ENCODE assay signal across 1 fruit fly cellular context in the genomic region with DNA sequence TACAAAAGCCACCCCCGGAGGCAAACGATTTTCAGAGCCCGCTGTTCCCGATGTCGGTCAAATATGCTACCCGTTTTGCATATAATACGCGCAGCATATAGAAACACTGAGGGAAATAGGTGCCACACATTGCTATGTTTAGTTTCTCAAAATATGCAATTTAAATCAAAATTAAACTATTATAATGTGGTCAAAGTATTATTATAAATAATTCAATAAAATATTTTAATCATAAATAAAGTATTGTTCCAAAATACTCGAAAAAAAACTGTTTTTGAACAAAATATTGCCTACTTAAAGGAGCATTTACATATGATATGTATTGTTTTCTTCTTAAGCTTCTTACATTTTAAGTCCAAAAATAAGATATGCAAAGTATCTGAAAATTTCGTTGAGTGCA.
TF ChIP-seq lines count a peak whose summit lies in the region.

No protein-coding gene starts in this region.

TF ChIP-seq in whole organism, embryonic, 481 proteins besides CTCF, POLR2A, EP300 and RAD21 (continued from another document and continues in another):
- TF ChIP-seq Chrac-16 (GFP tag; optimal IDR thresholded peaks at IDR 0.05; lab: Kevin White, UChicago): peak; percentile 18
- TF ChIP-seq CG6175 (GFP tag; IDR thresholded peaks at IDR 0.05; lab: Robert Waterston, UW): no peak
- no peak for TF ChIP-seq gro (GFP tag; optimal IDR thresholded peaks at IDR 0.05; lab: Kevin White, UChicago)
- no peak for TF ChIP-seq crp (GFP tag; optimal IDR thresholded peaks at IDR 0.05; lab: Kevin White, UChicago)
- TF ChIP-seq B-H2 (GFP tag; optimal IDR thresholded peaks at IDR 0.05; lab: Kevin White, UChicago): no peak
- no peak for TF ChIP-seq salm (tag; optimal IDR thresholded peaks at IDR 0.05; lab: Kevin White, UChicago)
- no peak for TF ChIP-seq crol (GFP tag; IDR thresholded peaks at IDR 0.05; lab: Robert Waterston, UW)
- no peak for TF ChIP-seq usp (GFP tag; optimal IDR thresholded peaks at IDR 0.05; lab: Kevin White, UChicago)
- 0 out of 2 replicates have a peak, but pooled peaks have one; percentile 20 for TF ChIP-seq H2.0 (GFP tag; IDR thresholded peaks at IDR 0.05; lab: Robert Waterston, UW)
- TF ChIP-seq run (tag; optimal IDR thresholded peaks at IDR 0.05; lab: Kevin White, UChicago): peak; percentile 5
- peak; percentile 26 for TF ChIP-seq CG30403 (GFP tag; optimal IDR thresholded peaks at IDR 0.05; lab: Kevin White, UChicago)
- TF ChIP-seq CG4730 (GFP tag; IDR thresholded peaks at IDR 0.05; lab: Robert Waterston, UW): no peak
- 0 out of 2 replicates have a peak, but pooled peaks have one; percentile 26 for TF ChIP-seq CG32772 (GFP tag; IDR thresholded peaks at IDR 0.05; lab: Robert Waterston, UW)
- TF ChIP-seq CoRest (tag; optimal IDR thresholded peaks at IDR 0.05; lab: Kevin White, UChicago): peak; percentile 78
- peak; percentile 72 for TF ChIP-seq Sox100B (GFP tag; optimal IDR thresholded peaks at IDR 0.05; lab: Kevin White, UChicago)
- no peak for TF ChIP-seq CG14860 (GFP tag; IDR thresholded peaks at IDR 0.05; lab: Robert Waterston, UW; ENCODE audit: partially characterized antibody)
- peak; percentile 45 for TF ChIP-seq az2 (GFP tag; optimal IDR thresholded peaks at IDR 0.05; lab: Kevin White, UChicago)
- TF ChIP-seq CG10274 (GFP tag; optimal IDR thresholded peaks at IDR 0.05; lab: Kevin White, UChicago): no peak
- no peak for TF ChIP-seq CG3407 (GFP tag; optimal IDR thresholded peaks at IDR 0.05; lab: Kevin White, UChicago)
- no peak for TF ChIP-seq CG8089 (GFP tag; optimal IDR thresholded peaks at IDR 0.05; lab: Kevin White, UChicago)
- TF ChIP-seq CG1233 (GFP tag; optimal IDR thresholded peaks at IDR 0.05; lab: Kevin White, UChicago): no peak
- no peak for TF ChIP-seq pho (GFP tag; optimal IDR thresholded peaks at IDR 0.05; lab: Kevin White, UChicago)
- TF ChIP-seq pb (GFP tag; optimal IDR thresholded peaks at IDR 0.05; lab: Kevin White, UChicago): no peak
- TF ChIP-seq Nf-YC (tag; optimal IDR thresholded peaks at IDR 0.05; lab: Kevin White, UChicago): peak; percentile 7
- TF ChIP-seq Hmx (GFP tag; optimal IDR thresholded peaks at IDR 0.05; lab: Kevin White, UChicago): no peak
- TF ChIP-seq ssp (GFP tag; IDR thresholded peaks at IDR 0.05; lab: Robert Waterston, UW): no peak
- no peak for TF ChIP-seq ranshi (GFP tag; IDR thresholded peaks at IDR 0.05; lab: Robert Waterston, UW)
- no peak for TF ChIP-seq CG1647 (GFP tag; optimal IDR thresholded peaks at IDR 0.05; lab: Kevin White, UChicago)
- TF ChIP-seq sug (tag; optimal IDR thresholded peaks at IDR 0.05; lab: Kevin White, UChicago): no peak
- TF ChIP-seq HLHmδ (GFP tag; optimal IDR thresholded peaks at IDR 0.05; lab: Kevin White, UChicago): no peak
- no peak for TF ChIP-seq Poxn (GFP tag; IDR thresholded peaks at IDR 0.05; lab: Robert Waterston, UW)
- TF ChIP-seq NFAT (GFP tag; IDR thresholded peaks at IDR 0.05; lab: Robert Waterston, UW): no peak
- TF ChIP-seq knrl (GFP tag; IDR thresholded peaks at IDR 0.05; lab: Robert Waterston, UW; ENCODE audit: partially characterized antibody): no peak
- TF ChIP-seq otp (GFP tag; IDR thresholded peaks at IDR 0.05; lab: Robert Waterston, UW): no peak
- TF ChIP-seq Drgx (GFP tag; IDR thresholded peaks at IDR 0.05; lab: Robert Waterston, UW): no peak
- peak; percentile 47; the same call in 1 of the 2 replicates for TF ChIP-seq sisA (GFP tag; IDR thresholded peaks at IDR 0.05; lab: Robert Waterston, UW)
- no peak for TF ChIP-seq Oaz (GFP tag; IDR thresholded peaks at IDR 0.05; lab: Robert Waterston, UW)
- TF ChIP-seq hth (optimal IDR thresholded peaks at IDR 0.05; lab: Kevin White, UChicago): no peak
- no peak for TF ChIP-seq Bdp1 (GFP tag; optimal IDR thresholded peaks at IDR 0.05; lab: Kevin White, UChicago)
- 0 out of 2 replicates have a peak, but pooled peaks have one; percentile 8 for TF ChIP-seq CG9215 (GFP tag; IDR thresholded peaks at IDR 0.05; lab: Robert Waterston, UW)
- TF ChIP-seq Sry-δ (GFP tag; optimal IDR thresholded peaks at IDR 0.05; lab: Kevin White, UChicago): no peak
- no peak for TF ChIP-seq CG1602 (GFP tag; optimal IDR thresholded peaks at IDR 0.05; lab: Kevin White, UChicago)
- peak; percentile 73 for TF ChIP-seq phol (tag; optimal IDR thresholded peaks at IDR 0.05; lab: Kevin White, UChicago)
- TF ChIP-seq ci (GFP tag; IDR thresholded peaks at IDR 0.05; lab: Robert Waterston, UW): no peak
- no peak for TF ChIP-seq hbn (GFP tag; IDR thresholded peaks at IDR 0.05; lab: Robert Waterston, UW; ENCODE audit: partially characterized antibody)
- no peak for TF ChIP-seq Dref (GFP tag; IDR thresholded peaks at IDR 0.05; lab: Robert Waterston, UW)
- no peak for TF ChIP-seq MBD-R2 (GFP tag; IDR thresholded peaks at IDR 0.05; lab: Robert Waterston, UW)
- no peak for TF ChIP-seq pzg (GFP tag; optimal IDR thresholded peaks at IDR 0.05; lab: Kevin White, UChicago)
- peak; percentile 36 for TF ChIP-seq CG4424 (GFP tag; optimal IDR thresholded peaks at IDR 0.05; lab: Kevin White, UChicago)
- TF ChIP-seq NC2α (GFP tag; optimal IDR thresholded peaks at IDR 0.05; lab: Kevin White, UChicago): no peak
- TF ChIP-seq wek (GFP tag; optimal IDR thresholded peaks at IDR 0.05; lab: Kevin White, UChicago): no peak
- peak; percentile 58; the same call in 1 of the 2 replicates for TF ChIP-seq E2f1 (GFP tag; IDR thresholded peaks at IDR 0.05; lab: Robert Waterston, UW)
- peak; percentile 41 for TF ChIP-seq Asciz (GFP tag; optimal IDR thresholded peaks at IDR 0.05; lab: Kevin White, UChicago)
- TF ChIP-seq CG15479 (GFP tag; optimal IDR thresholded peaks at IDR 0.05; lab: Kevin White, UChicago): no peak
- no peak for TF ChIP-seq Jarid2 (GFP tag; optimal IDR thresholded peaks at IDR 0.05; lab: Kevin White, UChicago)
- TF ChIP-seq trh (GFP tag; optimal IDR thresholded peaks at IDR 0.05; lab: Kevin White, UChicago): no peak
- TF ChIP-seq crc (GFP tag; optimal IDR thresholded peaks at IDR 0.05; lab: Kevin White, UChicago): no peak
- peak; percentile 28; the same call in 1 of the 2 replicates for TF ChIP-seq lmd (GFP tag; IDR thresholded peaks at IDR 0.05; lab: Robert Waterston, UW)
- TF ChIP-seq CG8281 (tag; optimal IDR thresholded peaks at IDR 0.05; lab: Kevin White, UChicago): no peak
- TF ChIP-seq gsb (GFP tag; IDR thresholded peaks at IDR 0.05; lab: Robert Waterston, UW): no peak
- TF ChIP-seq lilli (GFP tag; optimal IDR thresholded peaks at IDR 0.05; lab: Kevin White, UChicago): no peak
- TF ChIP-seq CG4404 (GFP tag; IDR thresholded peaks at IDR 0.05; lab: Robert Waterston, UW): no peak
- TF ChIP-seq bcd (GFP tag; optimal IDR thresholded peaks at IDR 0.05; lab: Kevin White, UChicago): peak; percentile 49
- no peak for TF ChIP-seq Hey (tag; optimal IDR thresholded peaks at IDR 0.05; lab: Kevin White, UChicago)
- TF ChIP-seq CG10462 (GFP tag; optimal IDR thresholded peaks at IDR 0.05; lab: Kevin White, UChicago): peak; percentile 25
- peak; percentile 46 for TF ChIP-seq nerfin-1 (tag; optimal IDR thresholded peaks at IDR 0.05; lab: Kevin White, UChicago)
- no peak for TF ChIP-seq zen (tag; optimal IDR thresholded peaks at IDR 0.05; lab: Kevin White, UChicago)
- TF ChIP-seq grn (GFP tag; optimal IDR thresholded peaks at IDR 0.05; lab: Kevin White, UChicago): no peak
- TF ChIP-seq gfzf (GFP tag; optimal IDR thresholded peaks at IDR 0.05; lab: Kevin White, UChicago): no peak
- TF ChIP-seq nerfin-2 (GFP tag; IDR thresholded peaks at IDR 0.05; lab: Robert Waterston, UW; ENCODE audit: partially characterized antibody): no peak
- TF ChIP-seq Fer1 (GFP tag; optimal IDR thresholded peaks at IDR 0.05; lab: Kevin White, UChicago): peak; percentile 9
- TF ChIP-seq Oli (tag; optimal IDR thresholded peaks at IDR 0.05; lab: Kevin White, UChicago): peak; percentile 72
- no peak for TF ChIP-seq CG33213 (GFP tag; optimal IDR thresholded peaks at IDR 0.05; lab: Kevin White, UChicago)
- no peak for TF ChIP-seq gcm2 (GFP tag; optimal IDR thresholded peaks at IDR 0.05; lab: Kevin White, UChicago)
- TF ChIP-seq CG2116 (GFP tag; optimal IDR thresholded peaks at IDR 0.05; lab: Kevin White, UChicago): no peak
- TF ChIP-seq ac (GFP tag; optimal IDR thresholded peaks at IDR 0.05; lab: Kevin White, UChicago): no peak
- TF ChIP-seq NfI (GFP tag; optimal IDR thresholded peaks at IDR 0.05; lab: Kevin White, UChicago): no peak
- peak; percentile 76 for TF ChIP-seq CG2712 (tag; optimal IDR thresholded peaks at IDR 0.05; lab: Kevin White, UChicago)
- TF ChIP-seq Mrtf (GFP tag; IDR thresholded peaks at IDR 0.05; lab: Robert Waterston, UW): no peak
- TF ChIP-seq Six4 (GFP tag; optimal IDR thresholded peaks at IDR 0.05; lab: Kevin White, UChicago): peak; percentile 12
- peak; percentile 20; the same call in 1 of the 2 replicates for TF ChIP-seq Rfx (GFP tag; IDR thresholded peaks at IDR 0.05; lab: Robert Waterston, UW)
- no peak for TF ChIP-seq CG7786 (GFP tag; optimal IDR thresholded peaks at IDR 0.05; lab: Kevin White, UChicago)
- peak; percentile 76 for TF ChIP-seq gem (tag; optimal IDR thresholded peaks at IDR 0.05; lab: Kevin White, UChicago)
- peak; percentile 81 for TF ChIP-seq CG18262 (tag; optimal IDR thresholded peaks at IDR 0.05; lab: Kevin White, UChicago)
- no peak for TF ChIP-seq CG14050 (GFP tag; IDR thresholded peaks at IDR 0.05; lab: Robert Waterston, UW)
- no peak for TF ChIP-seq ftz-f1 (GFP tag; optimal IDR thresholded peaks at IDR 0.05; lab: Kevin White, UChicago)
- no peak for TF ChIP-seq Trl (optimal IDR thresholded peaks at IDR 0.05; lab: Kevin White, UChicago)
- TF ChIP-seq Trl (GFP tag; optimal IDR thresholded peaks at IDR 0.05; lab: Kevin White, UChicago): no peak
- no peak for TF ChIP-seq seq (GFP tag; IDR thresholded peaks at IDR 0.05; lab: Robert Waterston, UW)
- TF ChIP-seq Aef1 (GFP tag; IDR thresholded peaks at IDR 0.05; lab: Robert Waterston, UW): no peak
- TF ChIP-seq CG10431 (GFP tag; optimal IDR thresholded peaks at IDR 0.05; lab: Kevin White, UChicago): no peak
- no peak for TF ChIP-seq CG16863 (GFP tag; optimal IDR thresholded peaks at IDR 0.05; lab: Kevin White, UChicago)
- no peak for TF ChIP-seq CG17186 (GFP tag; optimal IDR thresholded peaks at IDR 0.05; lab: Kevin White, UChicago)
- no peak for TF ChIP-seq dimm (GFP tag; IDR thresholded peaks at IDR 0.05; lab: Robert Waterston, UW)
- peak; percentile 69 for TF ChIP-seq Blimp-1 (GFP tag; optimal IDR thresholded peaks at IDR 0.05; lab: Kevin White, UChicago)
- peak; percentile 57 for TF ChIP-seq CG13894 (tag; optimal IDR thresholded peaks at IDR 0.05; lab: Kevin White, UChicago)
- TF ChIP-seq CG18599 (GFP tag; optimal IDR thresholded peaks at IDR 0.05; lab: Kevin White, UChicago): peak; percentile 56
- no peak for TF ChIP-seq lov (optimal IDR thresholded peaks at IDR 0.05; lab: Kevin White, UChicago)
- no peak for TF ChIP-seq lov (GFP tag; IDR thresholded peaks at IDR 0.05; lab: Robert Waterston, UW)
- TF ChIP-seq ATbp (GFP tag; optimal IDR thresholded peaks at IDR 0.05; lab: Kevin White, UChicago): peak; percentile 34
- no peak for TF ChIP-seq kay (GFP tag; optimal IDR thresholded peaks at IDR 0.05; lab: Kevin White, UChicago)
- TF ChIP-seq Sox102F (GFP tag; optimal IDR thresholded peaks at IDR 0.05; lab: Kevin White, UChicago): peak; percentile 78
- TF ChIP-seq ato (GFP tag; IDR thresholded peaks at IDR 0.05; lab: Robert Waterston, UW; ENCODE audit: partially characterized antibody): no peak
- TF ChIP-seq CG13775 (GFP tag; optimal IDR thresholded peaks at IDR 0.05; lab: Kevin White, UChicago): peak; percentile 23
- no peak for TF ChIP-seq CG14667 (GFP tag; IDR thresholded peaks at IDR 0.05; lab: Robert Waterston, UW)
- peak; percentile 53 for TF ChIP-seq fd3F (GFP tag; optimal IDR thresholded peaks at IDR 0.05; lab: Kevin White, UChicago)
- no peak for TF ChIP-seq peb (GFP tag; IDR thresholded peaks at IDR 0.05; lab: Robert Waterston, UW)
- TF ChIP-seq al (GFP tag; IDR thresholded peaks at IDR 0.05; lab: Robert Waterston, UW): no peak
- no peak for TF ChIP-seq CG31224 (GFP tag; IDR thresholded peaks at IDR 0.05; lab: Robert Waterston, UW)
- peak; percentile 13 for TF ChIP-seq zf30C (GFP tag; optimal IDR thresholded peaks at IDR 0.05; lab: Kevin White, UChicago)
- no peak for TF ChIP-seq CG16815 (GFP tag; optimal IDR thresholded peaks at IDR 0.05; lab: Kevin White, UChicago)
- peak; percentile 26 for TF ChIP-seq Med (GFP tag; lab: Kevin White, UChicago)
- TF ChIP-seq Mad (GFP tag; optimal IDR thresholded peaks at IDR 0.05; lab: Kevin White, UChicago): no peak
- TF ChIP-seq Ssrp (tag; optimal IDR thresholded peaks at IDR 0.05; lab: Kevin White, UChicago): peak; percentile 67
- no peak for TF ChIP-seq CG12155 (GFP tag; optimal IDR thresholded peaks at IDR 0.05; lab: Kevin White, UChicago)
- no peak for TF ChIP-seq cad (GFP tag; optimal IDR thresholded peaks at IDR 0.05; lab: Kevin White, UChicago)
- no peak for TF ChIP-seq chm (GFP tag; IDR thresholded peaks at IDR 0.05; lab: Robert Waterston, UW)
- TF ChIP-seq dati (GFP tag; IDR thresholded peaks at IDR 0.05; lab: Robert Waterston, UW): no peak
- peak; percentile 20 for TF ChIP-seq dmrt11E (tag; optimal IDR thresholded peaks at IDR 0.05; lab: Kevin White, UChicago)
- TF ChIP-seq pnt (GFP tag; optimal IDR thresholded peaks at IDR 0.05; lab: Kevin White, UChicago): no peak
- TF ChIP-seq Neu2 (GFP tag; optimal IDR thresholded peaks at IDR 0.05; lab: Kevin White, UChicago; ENCODE audit: borderline replicate concordance): no peak
- no peak for TF ChIP-seq CG2202 (tag; optimal IDR thresholded peaks at IDR 0.05; lab: Kevin White, UChicago)
- TF ChIP-seq CG1792 (GFP tag; optimal IDR thresholded peaks at IDR 0.05; lab: Kevin White, UChicago): no peak
- TF ChIP-seq chif (GFP tag; optimal IDR thresholded peaks at IDR 0.05; lab: Kevin White, UChicago): no peak
- no peak for TF ChIP-seq CG3726 (GFP tag; IDR thresholded peaks at IDR 0.05; lab: Robert Waterston, UW)
- no peak for TF ChIP-seq B-H1 (GFP tag; IDR thresholded peaks at IDR 0.05; lab: Robert Waterston, UW)
- peak; percentile 24; the same call in 1 of the 2 replicates for TF ChIP-seq E2f2 (GFP tag; IDR thresholded peaks at IDR 0.05; lab: Robert Waterston, UW)
- peak; percentile 24 for TF ChIP-seq HHEX (GFP tag; optimal IDR thresholded peaks at IDR 0.05; lab: Kevin White, UChicago)
- TF ChIP-seq CG6689 (GFP tag; IDR thresholded peaks at IDR 0.05; lab: Robert Waterston, UW): peak; percentile 65
- TF ChIP-seq CG5180 (GFP tag; optimal IDR thresholded peaks at IDR 0.05; lab: Kevin White, UChicago): peak; percentile 26
- TF ChIP-seq bbx (GFP tag; IDR thresholded peaks at IDR 0.05; lab: Robert Waterston, UW; ENCODE audit: partially characterized antibody): no peak
- TF ChIP-seq Rx (GFP tag; IDR thresholded peaks at IDR 0.05; lab: Robert Waterston, UW): no peak
